Worm (Caenorhabditis elegans): ENCODE results near the gene crh-1.

DNA sequence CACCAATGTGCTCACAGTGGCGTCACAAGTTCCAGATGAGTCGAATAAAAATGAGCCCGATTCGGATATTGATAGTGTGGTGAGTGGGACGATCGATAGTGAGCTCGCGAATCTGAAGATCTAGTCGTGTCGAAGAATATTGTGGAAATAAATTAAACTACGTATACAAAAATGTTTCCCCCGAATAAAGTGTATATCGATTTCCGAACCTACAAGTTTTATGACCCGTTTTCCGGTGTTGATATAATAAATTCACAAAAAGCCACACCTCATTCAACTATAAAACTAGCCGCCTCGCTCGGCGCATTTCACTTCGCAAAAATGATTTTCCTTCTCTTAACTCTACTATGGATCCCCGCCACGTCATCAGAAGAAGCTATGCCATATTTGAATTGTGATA is 42.4 kb downstream of the crh-1 start, which contains the start of gene pqn-84:
- TF ChIP-seq unc-62 (GFP tag; optimal IDR thresholded peaks at IDR 0.05) (no peak), nhr-77 (tag; optimal IDR thresholded peaks at IDR 0.05) (no peak), nhr-84 (tag; optimal IDR thresholded peaks at IDR 0.05) (no peak), nhr-11 (tag; optimal IDR thresholded peaks at IDR 0.05) (no peak), tbx-2 (tag; optimal IDR thresholded peaks at IDR 0.05) (no peak), egl-27 (tag; optimal IDR thresholded peaks at IDR 0.05) (no peak), ztf-4 (tag; optimal IDR thresholded peaks at IDR 0.05) (no peak), grh-1 (GFP tag; IDR thresholded peaks at IDR 0.05) (no peak), elt-2 (tag; optimal IDR thresholded peaks at IDR 0.05) (no peak)

All from whole organism, L1 larva.